Worm (Caenorhabditis elegans): ENCODE results near the gene H39E23.3.

Gene H39E23.3

DNA sequence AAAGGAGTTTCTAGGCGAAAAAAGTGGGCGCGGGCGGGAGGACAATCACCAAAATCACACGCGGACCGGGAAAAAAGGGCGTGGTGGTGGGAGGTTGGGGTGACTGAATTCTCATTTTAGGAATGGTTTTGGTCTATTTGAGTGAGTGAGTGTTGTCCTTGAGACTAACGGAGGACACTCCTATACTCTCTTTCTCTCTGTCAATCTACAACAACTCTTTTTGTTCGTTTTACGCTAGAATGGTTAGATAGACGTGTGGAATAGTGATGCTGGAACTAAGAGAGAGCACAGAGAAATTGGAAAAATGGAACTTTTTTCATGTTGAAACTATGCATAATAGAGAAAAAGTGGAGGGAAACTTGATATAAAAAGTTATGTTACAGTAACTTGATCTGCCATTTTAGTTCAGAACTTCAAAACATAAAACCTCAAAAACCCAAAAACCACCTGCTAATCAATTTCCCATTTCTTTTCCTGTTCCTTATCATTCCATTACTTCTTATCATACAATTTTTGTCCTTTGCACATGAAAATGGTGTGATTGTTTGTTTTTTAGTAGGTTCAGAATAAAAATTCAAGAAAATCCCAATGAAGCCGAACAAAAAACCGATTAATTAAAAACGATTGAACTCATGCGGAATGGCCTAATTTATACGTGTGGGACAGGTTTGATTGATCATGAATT, 27.3 kb downstream of the H39E23.3 start (continued):
- TF ChIP-seq cey-2 (tag; optimal IDR thresholded peaks at IDR 0.05; ENCODE audit: borderline replicate concordance, insufficient read depth) (no peak), zfp-2 (tag; optimal IDR thresholded peaks at IDR 0.05) (no peak), lin-39 (tag; optimal IDR thresholded peaks at IDR 0.05) (no peak), mxl-3 (GFP tag; optimal IDR thresholded peaks at IDR 0.05) (peak; percentile 12), nhr-111 (GFP tag; optimal IDR thresholded peaks at IDR 0.05) (no peak), ama-1 (optimal IDR thresholded peaks at IDR 0.05) (no peak), nhr-42 (GFP tag; IDR thresholded peaks at IDR 0.05) (no peak), daf-16 (GFP tag; optimal IDR thresholded peaks at IDR 0.05) (no peak), daf-16 (tag; optimal IDR thresholded peaks at IDR 0.05) (peak; percentile 58), madf-5 (GFP tag; IDR thresholded peaks at IDR 0.05) (0 out of 4 replicates have a peak, but pooled peaks of 1 of the 2 experiments have one; percentile 13), unc-39 (tag; optimal IDR thresholded peaks at IDR 0.05) (no peak), fos-1 (tag; optimal IDR thresholded peaks at IDR 0.05) (no peak), ceh-44 (GFP tag; IDR thresholded peaks at IDR 0.05) (no peak), nhr-41 (GFP tag; IDR thresholded peaks at IDR 0.05) (no peak), daf-12 (tag; optimal IDR thresholded peaks at IDR 0.05) (no peak), F37D6.2 (tag; optimal IDR thresholded peaks at IDR 0.05) (no peak), aha-1 (tag) (peak; percentile 76), ZK337.2 (GFP tag; IDR thresholded peaks at IDR 0.05) (no peak), egl-43 (GFP tag; IDR thresholded peaks at IDR 0.05) (no peak), lin-1 (GFP tag; IDR thresholded peaks at IDR 0.05) (no peak), spr-1 (tag; optimal IDR thresholded peaks at IDR 0.05) (no peak), Y5F2A.4 (GFP tag; optimal IDR thresholded peaks at IDR 0.05) (no peak), mxl-2 (GFP tag; conservative IDR thresholded peaks at IDR 0.05) (no peak), Y105C5A.15 (GFP tag; IDR thresholded peaks at IDR 0.05) (no peak), ZK546.5 (tag; optimal IDR thresholded peaks at IDR 0.05) (no peak), set-16 (GFP tag; IDR thresholded peaks at IDR 0.05) (no peak), zip-2 (tag; optimal IDR thresholded peaks at IDR 0.05) (no peak), arid-1 (GFP tag; conservative IDR thresholded peaks at IDR 0.05) (no peak), nhr-76 (tag; optimal IDR thresholded peaks at IDR 0.05) (no peak), sdz-12 (GFP tag; optimal IDR thresholded peaks at IDR 0.05) (no peak), F44E2.7 (GFP tag; IDR thresholded peaks at IDR 0.05) (no peak), php-3 (GFP tag; IDR thresholded peaks at IDR 0.05) (no peak), gei-8 (GFP tag; optimal IDR thresholded peaks at IDR 0.05) (no peak), nhr-77 (tag; optimal IDR thresholded peaks at IDR 0.05) (peak; percentile 48), R02D3.7 (tag; optimal IDR thresholded peaks at IDR 0.05) (no peak), tag-97 (GFP tag; IDR thresholded peaks at IDR 0.05) (no peak), hmg-1.1 (GFP tag; IDR thresholded peaks at IDR 0.05) (no peak), unc-62 (GFP tag; optimal IDR thresholded peaks at IDR 0.05 in 1 of 2) (no peak), unc-62 (tag; optimal IDR thresholded peaks at IDR 0.05) (no peak)

- TF ChIP-seq pha-4 (GFP tag; IDR thresholded peaks at IDR 0.05) (no peak), pha-4 (tag; optimal IDR thresholded peaks at IDR 0.05) (peak; percentile 67), Y105C5A.15 (GFP tag; IDR thresholded peaks at IDR 0.05) (no peak), attf-4 (tag; optimal IDR thresholded peaks at IDR 0.05) (no peak), ctbp-1 (GFP tag; IDR thresholded peaks at IDR 0.05) (no peak), mep-1 (tag; optimal IDR thresholded peaks at IDR 0.05) (peak; percentile 78), dpl-1 (GFP tag; optimal IDR thresholded peaks at IDR 0.05) (peak; percentile 48), lin-13 (GFP tag; optimal IDR thresholded peaks at IDR 0.05) (no peak), egl-27 (tag; optimal IDR thresholded peaks at IDR 0.05) (no peak), hmg-1.1 (GFP tag; IDR thresholded peaks at IDR 0.05) (peak; percentile 62), rbr-2 (tag; optimal IDR thresholded peaks at IDR 0.05) (peak; percentile 58), nhr-28 (tag; optimal IDR thresholded peaks at IDR 0.05) (peak; percentile 83), hlh-30 (tag; optimal IDR thresholded peaks at IDR 0.05; ENCODE audit: insufficient read depth) (peak; percentile 75), lin-38 (GFP tag; IDR thresholded peaks at IDR 0.05) (0 out of 2 replicates have a peak, but pooled peaks have one; percentile 27), zag-1 (tag; optimal IDR thresholded peaks at IDR 0.05) (no peak), hlh-11 (tag; optimal IDR thresholded peaks at IDR 0.05) (peak; percentile 89), mxl-3 (GFP tag; optimal IDR thresholded peaks at IDR 0.05) (peak; percentile 81), unc-130 (GFP tag; optimal IDR thresholded peaks at IDR 0.05) (no peak), lin-39 (tag; optimal IDR thresholded peaks at IDR 0.05) (no peak)
These were observed 28.5 kb downstream of the H39E23.3 start for ce11 chrV:14136152-14136551.
